Worm (Caenorhabditis elegans) whole organism, late embryonic: ENCODE measurements around the gene snrp-200.

Source experiments
- ama-1 ChIP-seq: fragments of 150-350 bp; optimal IDR thresholded peaks from 2 replicates; lab custom pipeline; 2014
- ceh-18 ChIP-seq: sonication (generic microtip); optimal IDR thresholded peaks from 2 replicates; lab custom pipeline; 2016; ENCODE audit warnings: missing genetic modification characterization, missing compliant biosample characterization
- ceh-34 ChIP-seq: sonication (generic microtip); optimal IDR thresholded peaks from 2 replicates; lab custom pipeline; 2016; ENCODE audit warnings: mild to moderate bottlenecking, missing genetic modification characterization, missing compliant biosample characterization
- dmd-4 ChIP-seq: sonication (generic microtip); optimal IDR thresholded peaks from 2 replicates; lab custom pipeline; 2016; ENCODE audit warnings: borderline replicate concordance, missing genetic modification characterization, missing compliant biosample characterization
- dve-1 ChIP-seq: sonication (generic microtip); optimal IDR thresholded peaks from 2 replicates; lab custom pipeline; 2017; ENCODE audit warnings: antibody characterized with exemption, mild to moderate bottlenecking, missing genetic modification characterization, missing compliant biosample characterization
- elt-2 ChIP-seq: sonication (generic microtip); optimal IDR thresholded peaks from 2 replicates; lab custom pipeline; 2016; ENCODE audit warnings: missing genetic modification reagents, missing genetic modification characterization, missing compliant biosample characterization
- hlh-30 ChIP-seq: sonication (generic microtip); optimal IDR thresholded peaks from 2 replicates; lab custom pipeline; 2017; ENCODE audit warnings: antibody characterized with exemption, missing genetic modification characterization, missing compliant biosample characterization; ENCODE audit not compliant: insufficient read depth
- nhr-11 ChIP-seq: fragments of 150-350 bp; optimal IDR thresholded peaks from 2 replicates; lab custom pipeline; 2014; ENCODE audit warnings: missing biosample characterization, missing genetic modification characterization
- pax-1 ChIP-seq: fragments of 150-350 bp; optimal IDR thresholded peaks from 2 replicates; lab custom pipeline; 2014; ENCODE audit warnings: missing biosample characterization, missing genetic modification characterization
- ref-2 ChIP-seq: sonication (generic microtip); optimal IDR thresholded peaks from 2 replicates; lab custom pipeline; 2016; ENCODE audit warnings: missing genetic modification characterization, missing compliant biosample characterization
- rnt-1 ChIP-seq: sonication (generic microtip); optimal IDR thresholded peaks from 2 replicates; lab custom pipeline; 2016; ENCODE audit warnings: missing genetic modification characterization, missing compliant biosample characterization
- tbx-7 ChIP-seq: sonication (generic microtip); optimal IDR thresholded peaks from 2 replicates; lab custom pipeline; 2016; ENCODE audit warnings: missing genotype, missing genetic modification characterization, missing compliant biosample characterization
- unc-42 ChIP-seq: sonication (generic microtip); optimal IDR thresholded peaks from 2 replicates; lab custom pipeline; 2016; ENCODE audit warnings: missing genotype, missing genetic modification characterization, missing compliant biosample characterization

- TF ChIP-seq tbx-7 (no peak), nhr-11 (tag; lab: Kevin White, UChicago) (no peak), ref-2 (tag; lab: Kevin White, UChicago) (no peak), dmd-4 (tag; lab: Kevin White, UChicago) (no peak), pax-1 (tag; lab: Kevin White, UChicago) (no peak), elt-2 (no peak), dve-1 (tag; lab: Kevin White, UChicago) (no peak), unc-42 (tag; lab: Kevin White, UChicago) (no peak), hlh-30 (tag; lab: Kevin White, UChicago) (no peak), ama-1 (lab: Kevin White, UChicago) (no peak), ceh-18 (tag; lab: Kevin White, UChicago) (no peak), rnt-1 (tag; lab: Kevin White, UChicago) (no peak), ceh-34 (tag; lab: Kevin White, UChicago) (no peak)
Observed at ce11 chrII:12729952-12730351, 6.8 kb downstream of the snrp-200 start.
